Worm (Caenorhabditis elegans) whole organism, L4/young adult: Measurements from ENCODE around the gene cut-6.

Source experiments
- dao-5 ChIP-seq: sonication (generic microtip); optimal IDR thresholded peaks from 2 replicates; lab custom pipeline; 2016; ENCODE audit warnings: missing genotype, missing genetic modification characterization, moderate library complexity, missing compliant biosample characterization
- him-1 ChIP-seq: sonication (generic microtip); optimal IDR thresholded peaks from 2 replicates; lab custom pipeline; 2016; ENCODE audit warnings: missing genotype, missing genetic modification reagents, missing genetic modification characterization, missing compliant biosample characterization

DNA sequence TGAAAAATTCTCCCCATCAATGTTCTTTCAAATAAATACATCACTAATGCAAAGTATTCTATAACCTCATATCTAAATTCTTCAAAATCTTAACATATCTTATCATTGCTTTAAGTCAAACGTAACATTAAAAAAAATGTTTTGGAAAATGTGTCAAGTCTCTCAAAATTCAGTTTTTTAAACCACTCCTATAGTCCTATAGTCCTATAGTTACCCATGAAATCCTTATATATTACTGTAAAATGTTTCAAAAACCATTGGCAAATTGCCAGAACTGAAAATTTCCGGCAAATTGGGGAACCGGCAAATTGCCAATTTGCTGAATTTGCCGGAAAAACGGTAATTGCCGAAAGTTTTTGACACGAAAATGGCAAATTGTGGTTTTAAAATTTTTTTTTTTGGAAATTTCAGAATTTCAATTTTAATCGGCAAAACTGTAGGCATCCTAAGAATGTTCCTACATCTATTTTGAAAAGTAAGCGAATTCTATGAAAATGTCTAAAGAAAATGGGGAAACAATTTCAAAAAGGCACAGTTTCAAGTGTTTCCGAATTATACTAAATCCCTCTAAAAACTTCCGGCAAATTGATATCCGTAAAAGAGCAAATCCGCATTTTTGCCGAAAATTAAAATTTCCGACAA lies 6.8 kb upstream of the cut-6 start:
- TF ChIP-seq him-1 (tag; lab: Kevin White, UChicago): no peak
- no peak for TF ChIP-seq dao-5 (tag; lab: Kevin White, UChicago)
